Fruit fly (Drosophila melanogaster) whole organism, embryonic: ENCODE measurements around the gene CG34283.

Experiments used
- Atf6 ChIP-seq: fragments of 200-800 bp; sonication (Bioruptor generic); IDR thresholded peaks from 2 replicates; pipeline ENCODE4 v1.3.6; 2022; ENCODE audit warnings: missing biosample characterization, missing genetic modification characterization
- BtbVII ChIP-seq: fragments of 200-800 bp; sonication (Bioruptor generic); optimal IDR thresholded peaks from 3 replicates; lab custom pipeline; 2017; ENCODE audit warnings: missing biosample characterization, mild to moderate bottlenecking, missing genetic modification characterization
- CG10979 ChIP-seq: fragments of 200-800 bp; sonication (Bioruptor generic); optimal IDR thresholded peaks from 2 replicates; lab custom pipeline; 2018; ENCODE audit warnings: missing biosample characterization, mild to moderate bottlenecking, missing genetic modification characterization, moderate library complexity
- CG12155 ChIP-seq: fragments of 200-800 bp; sonication (Bioruptor generic); optimal IDR thresholded peaks from 3 replicates; lab custom pipeline; 2016; ENCODE audit warnings: missing biosample characterization, missing genetic modification characterization
- CG12236 ChIP-seq: fragments of 200-800 bp; sonication (Bioruptor generic); optimal IDR thresholded peaks from 2 replicates; lab custom pipeline; 2016; ENCODE audit warnings: missing biosample characterization, missing genetic modification characterization
- CG12299 ChIP-seq: fragments of 200-800 bp; sonication (Bioruptor generic); optimal IDR thresholded peaks from 2 replicates; lab custom pipeline; 2018; ENCODE audit warnings: missing biosample characterization, mild to moderate bottlenecking, missing genetic modification characterization
- CG12659 ChIP-seq: fragments of 200-800 bp; sonication (Bioruptor generic); optimal IDR thresholded peaks from 3 replicates; lab custom pipeline; 2017; ENCODE audit warnings: mild to moderate bottlenecking, missing biosample characterization, missing genetic modification reagents, missing genetic modification characterization
- CG14710 ChIP-seq: fragments of 200-800 bp; sonication (Bioruptor generic); optimal IDR thresholded peaks from 3 replicates; lab custom pipeline; 2019; ENCODE audit warnings: missing biosample characterization, mild to moderate bottlenecking, missing genetic modification characterization, moderate library complexity
- CG17802 ChIP-seq: fragments of 200-800 bp; sonication (Bioruptor generic); optimal IDR thresholded peaks from 2 replicates; lab custom pipeline; 2018; ENCODE audit warnings: missing biosample characterization, mild to moderate bottlenecking, missing genetic modification characterization, moderate library complexity
- CG17912 ChIP-seq: fragments of 200-800 bp; sonication (Bioruptor generic); optimal IDR thresholded peaks from 2 replicates; lab custom pipeline; 2018; ENCODE audit warnings: missing biosample characterization, mild to moderate bottlenecking, missing genetic modification characterization
- CG3407 ChIP-seq: fragments of 200-800 bp; sonication (Bioruptor generic); optimal IDR thresholded peaks from 2 replicates; lab custom pipeline; 2018; ENCODE audit warnings: missing biosample characterization, mild to moderate bottlenecking, missing genetic modification characterization
- CG4360 ChIP-seq: fragments of 200-800 bp; sonication (Bioruptor generic); IDR thresholded peaks from 2 replicates; pipeline ENCODE4 v1.3.6; 2022; ENCODE audit warnings: missing biosample characterization, missing genetic modification characterization
- CG7839 ChIP-seq: fragments of 200-800 bp; sonication (Bioruptor generic); optimal IDR thresholded peaks from 3 replicates; lab custom pipeline; 2018; ENCODE audit warnings: missing biosample characterization, mild to moderate bottlenecking, missing genetic modification characterization, moderate library complexity
- CG8281 ChIP-seq: fragments of 200-800 bp; sonication (Bioruptor generic); optimal IDR thresholded peaks from 2 replicates; lab custom pipeline; 2018; ENCODE audit warnings: missing biosample characterization, mild to moderate bottlenecking, missing genetic modification characterization, moderate library complexity
- CG8290 ChIP-seq, 3 experiments: fragments of 200-800 bp; sonication (Bioruptor generic); optimal IDR thresholded peaks; 2 replicates each; lab custom pipeline; 2016 to 2019; ENCODE audit warnings: missing biosample characterization in 3 of 3, missing genetic modification characterization in 3 of 3, mild to moderate bottlenecking in 2 of 3, moderate library complexity in 1 of 3
- CG9437 ChIP-seq: fragments of 200-800 bp; sonication (Bioruptor generic); optimal IDR thresholded peaks from 2 replicates; lab custom pipeline; 2018; ENCODE audit warnings: missing biosample characterization, mild to moderate bottlenecking, missing genetic modification characterization
- Deaf1 ChIP-seq: fragments of 200-800 bp; optimal IDR thresholded peaks from 3 replicates; lab custom pipeline; 2019; ENCODE audit warnings: missing biosample characterization, mild to moderate bottlenecking, missing genetic modification characterization, moderate library complexity
- Dref ChIP-seq: fragments of 200-800 bp; sonication (Bioruptor generic); IDR thresholded peaks from 2 replicates; pipeline ENCODE4 v1.3.6; 2022; ENCODE audit warnings: missing biosample characterization, missing genetic modification characterization
- GATAe ChIP-seq: fragments of 200-800 bp; sonication (Bioruptor generic); conservative IDR thresholded peaks from 2 replicates; pipeline ENCODE4 v1.3.6; 2022; ENCODE audit warnings: missing biosample characterization, missing genetic modification characterization
- HLH3B ChIP-seq: fragments of 200-800 bp; sonication (Bioruptor generic); IDR thresholded peaks from 2 replicates; pipeline ENCODE4 v1.3.6; 2022; ENCODE audit warnings: missing biosample characterization, missing genetic modification characterization
- HLH54F ChIP-seq: fragments of 200-800 bp; sonication (Bioruptor generic); optimal IDR thresholded peaks from 3 replicates; lab custom pipeline; 2016; ENCODE audit warnings: missing biosample characterization, missing genetic modification characterization
- Hey ChIP-seq: fragments of 200-800 bp; sonication (Bioruptor generic); optimal IDR thresholded peaks from 3 replicates; lab custom pipeline; 2018; ENCODE audit warnings: missing biosample characterization, mild to moderate bottlenecking, missing genetic modification characterization
- HmgZ ChIP-seq: fragments of 200-800 bp; sonication (Bioruptor generic); optimal IDR thresholded peaks from 2 replicates; lab custom pipeline; 2018; ENCODE audit warnings: missing biosample characterization, mild to moderate bottlenecking, missing genetic modification characterization
- MBD-R2 ChIP-seq: fragments of 200-800 bp; sonication (Bioruptor generic); IDR thresholded peaks from 2 replicates; pipeline ENCODE4 v1.3.6; 2022; ENCODE audit warnings: missing biosample characterization, missing genetic modification characterization
- MTF-1 ChIP-seq: fragments of 200-800 bp; sonication (Bioruptor generic); optimal IDR thresholded peaks from 2 replicates; lab custom pipeline; 2018; ENCODE audit warnings: missing biosample characterization, mild to moderate bottlenecking, missing genetic modification characterization, borderline replicate concordance
- Nf-YC ChIP-seq: fragments of 200-800 bp; optimal IDR thresholded peaks from 3 replicates; lab custom pipeline; 2019; ENCODE audit warnings: missing biosample characterization, mild to moderate bottlenecking, missing genetic modification characterization, moderate library complexity
- NfI ChIP-seq: fragments of 200-800 bp; sonication (Bioruptor generic); optimal IDR thresholded peaks from 3 replicates; lab custom pipeline; 2018; ENCODE audit warnings: missing biosample characterization, mild to moderate bottlenecking, missing genetic modification characterization, moderate library complexity
- Scr ChIP-seq: fragments of 200-800 bp; sonication (Bioruptor generic); IDR thresholded peaks from 2 replicates; pipeline ENCODE4 v1.3.6; 2022; ENCODE audit warnings: missing biosample characterization, missing genetic modification characterization; ENCODE audit not compliant: partially characterized antibody
- bcd ChIP-seq: fragments of 200-800 bp; sonication (Bioruptor generic); optimal IDR thresholded peaks from 2 replicates; lab custom pipeline; 2017; ENCODE audit warnings: missing biosample characterization, mild to moderate bottlenecking, missing genetic modification characterization
- crp ChIP-seq, 2 experiments: fragments of 200-800 bp; sonication (Bioruptor generic); optimal IDR thresholded peaks; 2 replicates in 1 of 2; 3 replicates in 1 of 2; lab custom pipeline; 2017; ENCODE audit warnings: missing biosample characterization in 2 of 2, missing genetic modification characterization in 2 of 2, mild to moderate bottlenecking in 1 of 2, moderate library complexity in 1 of 2
- dati ChIP-seq: fragments of 200-800 bp; sonication (Bioruptor generic); IDR thresholded peaks from 2 replicates; pipeline ENCODE4 v1.3.6; 2022; ENCODE audit warnings: missing biosample characterization, missing genetic modification characterization
- fu2 ChIP-seq: fragments of 200-800 bp; sonication (Bioruptor generic); optimal IDR thresholded peaks from 2 replicates; lab custom pipeline; 2016; ENCODE audit warnings: missing biosample characterization, missing genetic modification characterization
- gce ChIP-seq: fragments of 200-800 bp; sonication (Bioruptor generic); IDR thresholded peaks from 3 replicates; pipeline ENCODE4 v1.3.6; 2022; ENCODE audit warnings: missing biosample characterization, missing genetic modification characterization
- gem ChIP-seq: fragments of 200-800 bp; sonication (Bioruptor generic); optimal IDR thresholded peaks from 2 replicates; lab custom pipeline; 2019; ENCODE audit warnings: missing biosample characterization, mild to moderate bottlenecking, missing genetic modification characterization, moderate library complexity
- insv ChIP-seq, 2 experiments: fragments of 200-800 bp; sonication (Bioruptor generic); optimal IDR thresholded peaks; 3 replicates each; lab custom pipeline; 2016 to 2018; ENCODE audit warnings: missing biosample characterization in 2 of 2, missing genetic modification characterization in 2 of 2
- inv ChIP-seq: fragments of 200-800 bp; sonication (Bioruptor generic); IDR thresholded peaks from 2 replicates; pipeline ENCODE4 v1.3.6; 2022; ENCODE audit warnings: missing biosample characterization, missing genetic modification characterization; ENCODE audit not compliant: partially characterized antibody
- pros ChIP-seq: fragments of 200-800 bp; sonication (Bioruptor generic); optimal IDR thresholded peaks from 3 replicates; lab custom pipeline; 2019; ENCODE audit warnings: missing biosample characterization, mild to moderate bottlenecking, missing genetic modification characterization, moderate library complexity
- ro ChIP-seq: fragments of 200-800 bp; sonication (Bioruptor generic); IDR thresholded peaks from 2 replicates; pipeline ENCODE4 v1.3.6; 2022; ENCODE audit warnings: missing biosample characterization, missing genetic modification characterization
- slou ChIP-seq: fragments of 200-800 bp; sonication (Bioruptor generic); optimal IDR thresholded peaks from 3 replicates; lab custom pipeline; 2016; ENCODE audit warnings: missing biosample characterization, missing genetic modification characterization
- sr ChIP-seq: fragments of 200-800 bp; sonication (Bioruptor generic); IDR thresholded peaks from 3 replicates; pipeline ENCODE4 v1.3.6; 2022; ENCODE audit warnings: missing biosample characterization, missing genetic modification characterization
- sug ChIP-seq: fragments of 200-800 bp; optimal IDR thresholded peaks from 2 replicates; lab custom pipeline; 2019; ENCODE audit warnings: missing biosample characterization, mild to moderate bottlenecking, missing genetic modification characterization, moderate library complexity
- vfl ChIP-seq: fragments of 200-800 bp; sonication (Bioruptor generic); optimal IDR thresholded peaks from 2 replicates; lab custom pipeline; 2016; ENCODE audit warnings: missing biosample characterization, missing genetic modification characterization
- wdn ChIP-seq: fragments of 200-800 bp; sonication (Bioruptor generic); IDR thresholded peaks from 2 replicates; pipeline ENCODE4 v1.3.6; 2022; ENCODE audit warnings: missing biosample characterization, missing genetic modification characterization
- wek ChIP-seq: fragments of 200-800 bp; sonication (Bioruptor generic); optimal IDR thresholded peaks from 3 replicates; lab custom pipeline; 2018; ENCODE audit warnings: missing biosample characterization, mild to moderate bottlenecking, missing genetic modification characterization, moderate library complexity
- z ChIP-seq: fragments of 200-800 bp; sonication (Bioruptor generic); IDR thresholded peaks from 3 replicates; pipeline ENCODE4 v1.3.6; 2022; ENCODE audit warnings: missing biosample characterization, missing genetic modification characterization
- zen2 ChIP-seq: fragments of 200-800 bp; sonication (Bioruptor generic); IDR thresholded peaks from 3 replicates; pipeline ENCODE4 v1.3.6; 2022; ENCODE audit warnings: missing biosample characterization, missing genetic modification characterization; ENCODE audit not compliant: partially characterized antibody
- zfh1 ChIP-seq: fragments of 200-800 bp; sonication (Bioruptor generic); IDR thresholded peaks from 3 replicates; pipeline ENCODE4 v1.3.6; 2022; ENCODE audit warnings: missing biosample characterization, missing genetic modification characterization

Gene CG34283

dm6 chr3R:18739978-18740954 lies 17.9 kb upstream of the CG34283 start (continued):
- TF ChIP-seq CG17912 (GFP tag; lab: Kevin White, UChicago): no peak
- TF ChIP-seq Hey (tag; lab: Kevin White, UChicago): no peak
- TF ChIP-seq BtbVII (GFP tag; lab: Kevin White, UChicago): peak; percentile 0
- TF ChIP-seq zen2 (GFP tag; lab: Robert Waterston, UW): no peak; the same call in 2 of the 3 replicates
- peak; percentile 8 for TF ChIP-seq bcd (GFP tag; lab: Kevin White, UChicago)
- no peak for TF ChIP-seq dati
- no peak for TF ChIP-seq CG12659 (GFP tag; lab: Kevin White, UChicago)
- TF ChIP-seq z (GFP tag; lab: Robert Waterston, UW): peak; percentile 23; the same call in 1 of the 3 replicates
- peak; percentile 50 for TF ChIP-seq CG10979 (tag; lab: Kevin White, UChicago)
- peak; percentile 9 for TF ChIP-seq vfl (GFP tag; lab: Kevin White, UChicago)
- TF ChIP-seq Dref (GFP tag; lab: Robert Waterston, UW): 0 out of 2 replicates have a peak, but pooled peaks have one; percentile 27
- no peak for TF ChIP-seq gce (GFP tag; lab: Robert Waterston, UW)
- TF ChIP-seq sug: peak; percentile 53
- TF ChIP-seq fu2 (GFP tag; lab: Kevin White, UChicago): no peak
- TF ChIP-seq insv (GFP tag; optimal IDR thresholded peaks at IDR 0.05; lab: Kevin White, UChicago): no peak
- TF ChIP-seq pros (GFP tag; lab: Kevin White, UChicago): peak; percentile 27
- TF ChIP-seq CG8281 (tag; lab: Kevin White, UChicago): peak; percentile 9
- TF ChIP-seq CG12299 (tag; lab: Kevin White, UChicago): no peak
- TF ChIP-seq MTF-1 (GFP tag; lab: Kevin White, UChicago): no peak
- TF ChIP-seq Nf-YC: peak; percentile 67
- peak; percentile 69 for TF ChIP-seq wek (GFP tag; lab: Kevin White, UChicago)
- TF ChIP-seq CG12236 (GFP tag; lab: Kevin White, UChicago): no peak
- TF ChIP-seq crp (GFP tag; optimal IDR thresholded peaks at IDR 0.05; lab: Kevin White, UChicago): no peak
- TF ChIP-seq wdn (GFP tag; lab: Robert Waterston, UW): 0 out of 2 replicates have a peak, but pooled peaks have one; percentile 28
- 0 out of 3 replicates have a peak, but pooled peaks have one; percentile 44 for TF ChIP-seq zfh1 (GFP tag; lab: Robert Waterston, UW)
- no peak for TF ChIP-seq CG7839
- TF ChIP-seq HLH54F (GFP tag; lab: Kevin White, UChicago): no peak
- TF ChIP-seq CG8290 (GFP tag; optimal IDR thresholded peaks at IDR 0.05; lab: Kevin White, UChicago): no peak
- peak in 1 of 2 experiments; percentile 71 for TF ChIP-seq CG8290 (tag; optimal IDR thresholded peaks at IDR 0.05; lab: Kevin White, UChicago)
- no peak for TF ChIP-seq slou (GFP tag; lab: Kevin White, UChicago)
- peak; percentile 30 for TF ChIP-seq CG12155
- peak; percentile 11; the same call in 1 of the 2 replicates for TF ChIP-seq MBD-R2 (GFP tag; lab: Robert Waterston, UW)
- TF ChIP-seq gem (tag; lab: Kevin White, UChicago): peak; percentile 3
- TF ChIP-seq NfI: no peak
- TF ChIP-seq CG9437 (GFP tag; lab: Kevin White, UChicago): no peak
- TF ChIP-seq Scr (GFP tag; lab: Robert Waterston, UW): no peak
- TF ChIP-seq ro (GFP tag; lab: Robert Waterston, UW): no peak
- peak; percentile 62 for TF ChIP-seq sr (GFP tag; lab: Robert Waterston, UW)
- TF ChIP-seq Deaf1 (tag; lab: Kevin White, UChicago): peak; percentile 97
- TF ChIP-seq GATAe (GFP tag; lab: Robert Waterston, UW): no peak
- peak; percentile 0; the same call in 1 of the 2 replicates for TF ChIP-seq inv (GFP tag; lab: Robert Waterston, UW)
- TF ChIP-seq HmgZ (tag; lab: Kevin White, UChicago): peak; percentile 28
- no peak for TF ChIP-seq Atf6 (GFP tag; lab: Robert Waterston, UW)
- TF ChIP-seq CG17802: no peak
- no peak for TF ChIP-seq CG14710 (tag; lab: Kevin White, UChicago)
- TF ChIP-seq CG3407 (GFP tag; lab: Kevin White, UChicago): no peak
- no peak for TF ChIP-seq HLH3B (GFP tag; lab: Robert Waterston, UW)
- TF ChIP-seq CG4360: no peak
